Worm (Caenorhabditis elegans) whole organism, L4 larva: ENCODE measurements around the gene F46B6.9.

Experiments
- F10B5.3 ChIP-seq: sonication (generic microtip); optimal IDR thresholded peaks from 2 replicates; lab custom pipeline; 2016; ENCODE audit warnings: mild to moderate bottlenecking, missing genetic modification characterization, missing compliant biosample characterization
- ceh-82 ChIP-seq: sonication (generic microtip); optimal IDR thresholded peaks from 2 replicates; lab custom pipeline; 2017; ENCODE audit warnings: missing biosample characterization, missing genetic modification characterization
- duxl-1 ChIP-seq: sonication (generic microtip); optimal IDR thresholded peaks from 2 replicates; lab custom pipeline; 2016; ENCODE audit warnings: mild to moderate bottlenecking, missing genetic modification characterization, moderate library complexity, missing compliant biosample characterization; ENCODE audit not compliant: poor library complexity
- egl-43 ChIP-seq: fragments of 200-800 bp; sonication (Bioruptor generic); IDR thresholded peaks from 2 replicates; pipeline ENCODE4 v1.3.6; 2022; ENCODE audit warnings: missing genetic modification reagents, missing genetic modification characterization, missing compliant biosample characterization
- lin-15B ChIP-seq: fragments of 150-350 bp; sonication (generic microtip); optimal IDR thresholded peaks from 3 replicates; lab custom pipeline; 2014; ENCODE audit warnings: missing biosample characterization, missing genetic modification characterization
- lin-39 ChIP-seq: fragments of 150-350 bp; optimal IDR thresholded peaks from 2 replicates; lab custom pipeline; 2014; ENCODE audit warnings: missing biosample characterization, missing genetic modification reagents, missing genetic modification characterization
- lsy-2 ChIP-seq, 2 experiments: fragments of 150-350 bp in 1 of 2; sonication (generic microtip) in 1 of 2; optimal IDR thresholded peaks; 2 replicates each; lab custom pipeline; 2014 to 2017; ENCODE audit warnings: missing biosample characterization in 2 of 2, missing genetic modification characterization in 2 of 2
- pqm-1 ChIP-seq: sonication (generic microtip); optimal IDR thresholded peaks from 2 replicates; lab custom pipeline; 2017; ENCODE audit warnings: missing biosample characterization, missing genetic modification characterization
- snpc-1.2 ChIP-seq: fragments of 200-800 bp; sonication (Bioruptor generic); IDR thresholded peaks from 2 replicates; pipeline ENCODE4 v1.3.6; 2022; ENCODE audit warnings: missing genetic modification reagents, missing genetic modification characterization, missing compliant biosample characterization
- snpc-4 ChIP-seq: fragments of 150-350 bp; optimal IDR thresholded peaks from 2 replicates; lab custom pipeline; 2014; ENCODE audit warnings: missing biosample characterization, missing genetic modification characterization
- zfp-2 ChIP-seq: sonication (generic microtip); optimal IDR thresholded peaks from 2 replicates; lab custom pipeline; 2016; ENCODE audit warnings: mild to moderate bottlenecking, missing genetic modification characterization, missing compliant biosample characterization
- zip-11 ChIP-seq: fragments of 200-800 bp; sonication (Bioruptor generic); IDR thresholded peaks from 2 replicates; pipeline ENCODE4 v1.3.6; 2022; ENCODE audit warnings: missing genetic modification characterization, missing compliant biosample characterization

DNA sequence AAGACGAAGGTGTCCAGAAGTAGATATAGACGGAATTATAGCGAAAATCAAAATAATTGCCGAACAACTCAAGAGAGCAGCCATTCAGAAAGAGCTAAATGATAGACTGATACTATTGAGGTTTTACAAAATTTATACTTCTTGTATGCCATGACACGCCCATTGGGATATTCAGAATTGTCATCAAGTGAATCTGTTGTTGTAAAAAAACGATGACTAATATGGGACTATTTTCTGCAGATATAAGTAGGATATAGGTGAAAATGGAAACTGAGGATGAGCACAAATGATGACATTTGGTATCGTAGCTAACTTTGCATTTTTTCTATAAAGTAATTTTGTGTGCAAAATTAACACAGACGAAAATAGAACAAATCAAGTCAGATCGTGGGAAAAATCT lies 40.9 kb upstream of the F46B6.9 start, which contains the start of gene F58E6.8:
- TF ChIP-seq lin-39 (tag; lab: Kevin White, UChicago) (no peak), snpc-4 (tag; lab: Kevin White, UChicago) (no peak), pqm-1 (tag; lab: Kevin White, UChicago) (no peak), lin-15B (tag; lab: Kevin White, UChicago) (no peak), lsy-2 (tag; optimal IDR thresholded peaks at IDR 0.05; lab: Kevin White, UChicago) (no peak), snpc-1.2 (no peak), egl-43 (GFP tag; lab: Robert Waterston, UW) (no peak), zfp-2 (tag; lab: Kevin White, UChicago) (no peak), F10B5.3 (tag; lab: Kevin White, UChicago) (no peak), duxl-1 (no peak), ceh-82 (no peak), zip-11 (GFP tag; lab: Robert Waterston, UW) (no peak)
